Fruit fly (Drosophila melanogaster): ENCODE measurements around the gene CG13010.

CG13010 gene

DNA sequence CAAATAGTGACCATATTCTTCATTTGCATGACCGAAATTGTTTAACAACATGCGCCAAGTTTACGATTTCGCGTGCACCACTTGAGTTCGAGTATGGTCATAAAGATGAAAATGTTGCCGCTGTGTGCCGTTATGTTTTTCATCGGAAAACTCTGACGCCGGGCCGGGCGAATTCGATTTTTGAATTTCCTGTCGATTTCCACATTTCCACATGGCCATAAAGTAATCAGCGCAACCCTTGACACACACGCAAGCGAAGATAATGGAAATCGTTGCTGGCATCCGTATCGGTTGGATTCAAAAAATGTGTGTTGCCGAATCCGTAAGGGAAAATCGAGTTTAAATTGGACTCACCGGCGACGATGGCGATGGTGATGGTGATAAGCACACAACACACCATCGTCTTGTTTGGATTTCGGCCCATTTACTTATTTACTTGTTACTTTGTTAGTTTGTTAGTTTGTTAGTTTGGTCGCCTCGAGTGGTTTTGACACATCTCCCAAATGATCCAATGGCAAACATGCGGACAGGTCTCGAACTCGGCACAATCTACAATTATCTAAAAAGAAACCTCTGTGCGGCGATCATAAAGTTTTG lies 34.1 kb downstream of the CG13010 start (continued):
- TF ChIP-seq HLH3B (GFP tag; IDR thresholded peaks at IDR 0.05) (peak; percentile 49; the same call in 1 of the 2 replicates), CG17385 (GFP tag; optimal IDR thresholded peaks at IDR 0.05) (peak; percentile 22), MTF-1 (GFP tag; optimal IDR thresholded peaks at IDR 0.05; ENCODE audit: borderline replicate concordance) (peak; percentile 54), mirr (GFP tag; optimal IDR thresholded peaks at IDR 0.05) (peak; percentile 25), E2f2 (GFP tag; IDR thresholded peaks at IDR 0.05) (peak; percentile 29; the same call in 1 of the 2 replicates), CG1529 (GFP tag; optimal IDR thresholded peaks at IDR 0.05) (peak; percentile 52), CG8944 (GFP tag; optimal IDR thresholded peaks at IDR 0.05) (no peak), CG32767 (GFP tag; IDR thresholded peaks at IDR 0.05) (0 out of 2 replicates have a peak, but pooled peaks have one; percentile 23), CG18262 (tag; optimal IDR thresholded peaks at IDR 0.05) (peak; percentile 52), CG12104 (GFP tag; optimal IDR thresholded peaks at IDR 0.05) (no peak), ato (GFP tag; IDR thresholded peaks at IDR 0.05; ENCODE audit: partially characterized antibody) (no peak), CG6272 (GFP tag; IDR thresholded peaks at IDR 0.05) (no peak), CG9215 (GFP tag; IDR thresholded peaks at IDR 0.05) (no peak), CG7372 (GFP tag; IDR thresholded peaks at IDR 0.05) (no peak), Lim3 (GFP tag; IDR thresholded peaks at IDR 0.05) (no peak), ranshi (GFP tag; IDR thresholded peaks at IDR 0.05) (no peak; the same call in 1 of the 2 replicates), CG7357 (GFP tag; IDR thresholded peaks at IDR 0.05) (no peak), CG2202 (tag; optimal IDR thresholded peaks at IDR 0.05) (peak; percentile 64), CG3847 (GFP tag; IDR thresholded peaks at IDR 0.05) (no peak), NK7.1 (GFP tag; optimal IDR thresholded peaks at IDR 0.05) (no peak), CG10147 (GFP tag; optimal IDR thresholded peaks at IDR 0.05) (no peak), Hey (tag; optimal IDR thresholded peaks at IDR 0.05) (peak; percentile 29), CG9876 (GFP tag; optimal IDR thresholded peaks at IDR 0.05) (no peak), bowl (GFP tag; IDR thresholded peaks at IDR 0.05) (no peak), CG16813 (GFP tag; IDR thresholded peaks at IDR 0.05; ENCODE audit: partially characterized antibody) (no peak), gcm (GFP tag; optimal IDR thresholded peaks at IDR 0.05) (peak; percentile 39), Doc3 (GFP tag; IDR thresholded peaks at IDR 0.05; ENCODE audit: partially characterized antibody) (no peak), CG13424 (tag; optimal IDR thresholded peaks at IDR 0.05) (peak; percentile 36), Camta (GFP tag; optimal IDR thresholded peaks at IDR 0.05) (no peak), sc (optimal IDR thresholded peaks at IDR 0.05) (no peak), sc (GFP tag; optimal IDR thresholded peaks at IDR 0.05) (peak; percentile 44), CG11085 (GFP tag; IDR thresholded peaks at IDR 0.05) (no peak), CG12071 (GFP tag; optimal IDR thresholded peaks at IDR 0.05) (peak; percentile 48), H15 (GFP tag; IDR thresholded peaks at IDR 0.05) (no peak), dpn (GFP tag; optimal IDR thresholded peaks at IDR 0.05) (no peak), ase (GFP tag; IDR thresholded peaks at IDR 0.05) (peak; percentile 32; the same call in 1 of the 3 replicates), nerfin-2 (GFP tag; IDR thresholded peaks at IDR 0.05; ENCODE audit: partially characterized antibody) (no peak), CG3163 (GFP tag; optimal IDR thresholded peaks at IDR 0.05) (no peak), ERR (GFP tag; optimal IDR thresholded peaks at IDR 0.05) (no peak), bigmax (GFP tag; optimal IDR thresholded peaks at IDR 0.05) (no peak), danr (GFP tag; IDR thresholded peaks at IDR 0.05) (no peak), CG14710 (tag; optimal IDR thresholded peaks at IDR 0.05) (peak; percentile 41), mam (GFP tag; optimal IDR thresholded peaks at IDR 0.05) (no peak), gt (GFP tag; IDR thresholded peaks at IDR 0.05) (no peak), insv (GFP tag; optimal IDR thresholded peaks at IDR 0.05) (peak in 1 of 2 experiments; percentile 50), CG17612 (GFP tag; IDR thresholded peaks at IDR 0.05) (no peak), zfh1 (GFP tag; IDR thresholded peaks at IDR 0.05) (peak; percentile 34; the same call in 1 of the 3 replicates), CG9609 (GFP tag; optimal IDR thresholded peaks at IDR 0.05) (no peak), CG33213 (GFP tag; optimal IDR thresholded peaks at IDR 0.05) (peak; percentile 8), Hr51 (GFP tag; optimal IDR thresholded peaks at IDR 0.05) (peak; percentile 17 to 21), CG4360 (GFP tag; IDR thresholded peaks at IDR 0.05) (no peak)

Data from whole organism, embryonic.